Worm (Caenorhabditis elegans) whole organism, young adult: ENCODE data around the gene T25D3.3.

ENCODE experiments used
- B0035.1 ChIP-seq: sonication (generic microtip); optimal IDR thresholded peaks from 2 replicates; lab custom pipeline; 2016; ENCODE audit warnings: missing genetic modification characterization, mild to moderate bottlenecking, missing compliant biosample characterization, missing genotype, missing genetic modification reagents
- B0261.1 ChIP-seq: sonication (generic microtip); optimal IDR thresholded peaks from 2 replicates; lab custom pipeline; 2016; ENCODE audit warnings: mild to moderate bottlenecking, missing genetic modification characterization, moderate library complexity, missing compliant biosample characterization
- D2030.7 ChIP-seq: fragments of 200-800 bp; sonication (Bioruptor generic); IDR thresholded peaks from 2 replicates; pipeline ENCODE4 v1.3.6; 2022; ENCODE audit warnings: missing genetic modification reagents, missing genetic modification characterization, missing compliant biosample characterization
- F23B12.7 ChIP-seq: sonication (generic microtip); optimal IDR thresholded peaks from 2 replicates; lab custom pipeline; 2017; ENCODE audit warnings: missing genetic modification characterization, mild to moderate bottlenecking, missing compliant biosample characterization, antibody characterized with exemption, moderate library complexity; ENCODE audit not compliant: insufficient read depth
- F37B4.10 ChIP-seq: fragments of 200-800 bp; sonication (Bioruptor generic); IDR thresholded peaks from 2 replicates; pipeline ENCODE4 v1.3.6; 2022; ENCODE audit warnings: missing genetic modification characterization, missing compliant biosample characterization
- F39B2.1 ChIP-seq: fragments of 200-800 bp; sonication (Bioruptor generic); IDR thresholded peaks from 2 replicates; pipeline ENCODE4 v1.3.6; 2022; ENCODE audit warnings: missing genetic modification reagents, missing genetic modification characterization, missing compliant biosample characterization
- F49E8.2 ChIP-seq: sonication (generic microtip); optimal IDR thresholded peaks from 3 replicates; lab custom pipeline; 2017; ENCODE audit warnings: missing genetic modification characterization, mild to moderate bottlenecking, missing compliant biosample characterization, antibody characterized with exemption, moderate library complexity; ENCODE audit not compliant: insufficient read depth
- Y53F4B.3 ChIP-seq: fragments of 200-800 bp; sonication (Bioruptor generic); IDR thresholded peaks from 2 replicates; pipeline ENCODE4 v1.3.6; 2022; ENCODE audit warnings: missing genetic modification reagents, missing genetic modification characterization, missing compliant biosample characterization
- ama-1 ChIP-seq, 3 experiments: fragments of 150-350 bp in 1 of 3; sonication (generic microtip) in 2 of 3; optimal IDR thresholded peaks; 2 replicates each; lab custom pipeline; 2014 to 2018; ENCODE audit warnings: missing biosample characterization in 2 of 3, missing genetic modification characterization in 2 of 3, missing genetic modification reagents in 2 of 3
- attf-5 ChIP-seq: fragments of 200-800 bp; sonication (Bioruptor generic); optimal IDR thresholded peaks from 2 replicates; lab custom pipeline; 2018; ENCODE audit warnings: mild to moderate bottlenecking, missing genetic modification characterization, missing compliant biosample characterization
- attf-6 ChIP-seq: fragments of 200-800 bp; sonication (Bioruptor generic); IDR thresholded peaks from 2 replicates; pipeline ENCODE4 v1.3.6; 2022; ENCODE audit warnings: missing genetic modification reagents, missing genetic modification characterization, missing compliant biosample characterization
- cebp-1 ChIP-seq, 2 experiments: fragments of 200-800 bp in 1 of 2; sonication (Bioruptor generic) in 1 of 2; sonication (generic microtip) in 1 of 2; IDR thresholded peaks in 1 of 2; optimal IDR thresholded peaks in 1 of 2; 2 replicates each; pipeline versions ENCODE4 v1.3.6 to Lab custom; 2017 to 2022; ENCODE audit warnings: missing compliant biosample characterization in 2 of 2, missing genetic modification characterization in 2 of 2, mild to moderate bottlenecking in 1 of 2, missing genetic modification reagents in 1 of 2, moderate library complexity in 1 of 2
- ceh-27 ChIP-seq: fragments of 200-800 bp; sonication (Bioruptor generic); optimal IDR thresholded peaks from 2 replicates; lab custom pipeline; 2018; ENCODE audit warnings: mild to moderate bottlenecking, missing genetic modification characterization, moderate library complexity, missing compliant biosample characterization
- dox-1 ChIP-seq: fragments of 200-800 bp; sonication (Bioruptor generic); IDR thresholded peaks from 2 replicates; pipeline ENCODE4 v1.3.6; 2022; ENCODE audit warnings: missing genetic modification reagents, missing genetic modification characterization, missing compliant biosample characterization
- dpff-1 ChIP-seq: sonication (generic microtip); optimal IDR thresholded peaks from 2 replicates; lab custom pipeline; 2017; ENCODE audit warnings: mild to moderate bottlenecking, missing genetic modification characterization, missing compliant biosample characterization
- egl-44 ChIP-seq: fragments of 200-800 bp; sonication (Bioruptor generic); IDR thresholded peaks from 2 replicates; pipeline ENCODE4 v1.3.6; 2022; ENCODE audit warnings: missing genetic modification reagents, missing genetic modification characterization, missing compliant biosample characterization
- ets-4 ChIP-seq: fragments of 200-800 bp; sonication (Bioruptor generic); optimal IDR thresholded peaks from 2 replicates; lab custom pipeline; 2018; ENCODE audit warnings: mild to moderate bottlenecking, missing genetic modification characterization, missing compliant biosample characterization
- hmg-1.2 ChIP-seq: fragments of 200-800 bp; sonication (Bioruptor generic); IDR thresholded peaks from 2 replicates; pipeline ENCODE4 v1.3.6; 2022; ENCODE audit warnings: missing genetic modification reagents, missing genetic modification characterization, missing compliant biosample characterization
- lag-1 ChIP-seq: fragments of 200-800 bp; sonication (Bioruptor generic); IDR thresholded peaks from 2 replicates; pipeline ENCODE4 v1.3.6; 2022; ENCODE audit warnings: missing genetic modification reagents, missing genetic modification characterization, missing compliant biosample characterization
- let-526 ChIP-seq: fragments of 200-800 bp; sonication (Bioruptor generic); IDR thresholded peaks from 2 replicates; pipeline ENCODE4 v1.3.6; 2022; ENCODE audit warnings: missing genetic modification reagents, missing genetic modification characterization, missing compliant biosample characterization
- lin-35 ChIP-seq, 3 experiments: fragments of 150-350 bp in 2 of 3; sonication (generic microtip) in 1 of 3; optimal IDR thresholded peaks; 2 replicates each; lab custom pipeline; 2014 to 2018; ENCODE audit warnings: missing biosample characterization in 3 of 3, missing genetic modification characterization in 3 of 3, missing genetic modification reagents in 3 of 3
- lin-40 ChIP-seq: sonication (generic microtip); optimal IDR thresholded peaks from 2 replicates; lab custom pipeline; 2016; ENCODE audit warnings: missing genetic modification characterization, mild to moderate bottlenecking, missing compliant biosample characterization, missing genotype, missing genetic modification reagents
- madf-6 ChIP-seq: fragments of 200-800 bp; sonication (Bioruptor generic); IDR thresholded peaks from 2 replicates; pipeline ENCODE4 v1.3.6; 2022; ENCODE audit warnings: missing genetic modification reagents, missing genetic modification characterization, missing compliant biosample characterization
- mcd-1 ChIP-seq: fragments of 200-800 bp; sonication (Bioruptor generic); IDR thresholded peaks from 2 replicates; pipeline ENCODE4 v1.3.6; 2022; ENCODE audit warnings: missing genetic modification reagents, missing genetic modification characterization, missing compliant biosample characterization
- mes-4 ChIP-seq: sonication (generic microtip); optimal IDR thresholded peaks from 2 replicates; lab custom pipeline; 2016; ENCODE audit warnings: missing genotype, missing genetic modification characterization, missing compliant biosample characterization
- nfya-2 ChIP-seq: fragments of 200-800 bp; sonication (Bioruptor generic); IDR thresholded peaks from 2 replicates; pipeline ENCODE4 v1.3.6; 2022; ENCODE audit warnings: missing genetic modification reagents, missing genetic modification characterization, missing compliant biosample characterization
- nfyb-1 ChIP-seq: fragments of 200-800 bp; sonication (Bioruptor generic); IDR thresholded peaks from 2 replicates; pipeline ENCODE4 v1.3.6; 2022; ENCODE audit warnings: missing genetic modification reagents, missing genetic modification characterization, missing compliant biosample characterization
- nhr-27 ChIP-seq: fragments of 200-800 bp; sonication (Bioruptor generic); optimal IDR thresholded peaks from 2 replicates; lab custom pipeline; 2018; ENCODE audit warnings: mild to moderate bottlenecking, missing genetic modification characterization, moderate library complexity, missing compliant biosample characterization
- nhr-80 ChIP-seq: sonication (generic microtip); optimal IDR thresholded peaks from 2 replicates; lab custom pipeline; 2016; ENCODE audit warnings: missing genetic modification characterization, missing compliant biosample characterization
- nhr-90 ChIP-seq: sonication (generic microtip); optimal IDR thresholded peaks from 2 replicates; lab custom pipeline; 2016; ENCODE audit warnings: missing genotype, mild to moderate bottlenecking, missing genetic modification characterization, missing compliant biosample characterization
- rec-8 ChIP-seq, 2 experiments: sonication (generic microtip); optimal IDR thresholded peaks; 2 replicates each; lab custom pipeline; 2016; ENCODE audit warnings: mild to moderate bottlenecking in 2 of 2, missing genetic modification characterization in 2 of 2, missing genetic modification reagents in 2 of 2, missing genotype in 2 of 2, missing biosample characterization in 1 of 2, missing compliant biosample characterization in 1 of 2, moderate library complexity in 1 of 2
- sdz-38 ChIP-seq: sonication (generic microtip); optimal IDR thresholded peaks from 2 replicates; lab custom pipeline; 2016; ENCODE audit warnings: missing genotype, missing genetic modification characterization, missing compliant biosample characterization
- snpc-3.4 ChIP-seq: sonication (generic microtip); optimal IDR thresholded peaks from 2 replicates; lab custom pipeline; 2017; ENCODE audit warnings: missing genetic modification characterization, mild to moderate bottlenecking, missing compliant biosample characterization, antibody characterized with exemption, moderate library complexity, missing genotype, missing genetic modification reagents
- snpc-4 ChIP-seq, 5 experiments: fragments of 150-350 bp in 1 of 5; sonication (generic microtip) in 4 of 5; optimal IDR thresholded peaks; 2 replicates each; lab custom pipeline; 2014 to 2018; ENCODE audit warnings: missing genetic modification characterization in 5 of 5, missing biosample characterization in 3 of 5, antibody characterized with exemption in 2 of 5, mild to moderate bottlenecking in 2 of 5, missing compliant biosample characterization in 2 of 5, missing genotype in 2 of 5, moderate library complexity in 2 of 5, missing genetic modification reagents in 1 of 5
- tbp1 ChIP-seq: fragments of 200-800 bp; sonication (Bioruptor generic); optimal IDR thresholded peaks from 2 replicates; lab custom pipeline; 2018; ENCODE audit warnings: mild to moderate bottlenecking, missing genetic modification characterization, missing compliant biosample characterization
- ztf-25 ChIP-seq: fragments of 200-800 bp; sonication (Bioruptor generic); IDR thresholded peaks from 2 replicates; pipeline ENCODE4 v1.3.6; 2022; ENCODE audit warnings: missing genetic modification reagents, missing genetic modification characterization, missing compliant biosample characterization
- ztf-6 ChIP-seq: fragments of 200-800 bp; sonication (Bioruptor generic); IDR thresholded peaks from 2 replicates; pipeline ENCODE4 v1.3.6; 2022; ENCODE audit warnings: missing genetic modification reagents, missing genetic modification characterization, missing compliant biosample characterization

Gene T25D3.3

ce11 chrII:159294-159922 is 7.0 kb downstream of the T25D3.3 start:
- TF ChIP-seq madf-6 (GFP tag; lab: Robert Waterston, UW) (no peak), snpc-4 (GFP tag; optimal IDR thresholded peaks at IDR 0.05; lab: Kevin White, UChicago) (no peak), snpc-4 (tag; optimal IDR thresholded peaks at IDR 0.05; lab: Kevin White, UChicago) (no peak), attf-5 (GFP tag; lab: Kevin White, UChicago) (peak; percentile 37), ztf-6 (no peak), ama-1 (optimal IDR thresholded peaks at IDR 0.05; lab: Kevin White, UChicago) (no peak), ama-1 (GFP tag; optimal IDR thresholded peaks at IDR 0.05; lab: Kevin White, UChicago) (no peak), ceh-27 (GFP tag; lab: Kevin White, UChicago) (peak; percentile 13), cebp-1 (GFP tag; IDR thresholded peaks at IDR 0.05; lab: Robert Waterston, UW) (no peak), cebp-1 (tag; optimal IDR thresholded peaks at IDR 0.05; lab: Kevin White, UChicago) (peak; percentile 16), hmg-1.2 (GFP tag; lab: Robert Waterston, UW) (peak; percentile 61; the same call in 1 of the 2 replicates), nhr-80 (tag; lab: Kevin White, UChicago) (peak; percentile 44), lin-40 (peak; percentile 6)

- no peak for TF ChIP-seq snpc-3.4 (tag; lab: Kevin White, UChicago)
These were observed 8.3 kb downstream of the T25D3.3 start for ce11 chrII:160561-161123.

DNA sequence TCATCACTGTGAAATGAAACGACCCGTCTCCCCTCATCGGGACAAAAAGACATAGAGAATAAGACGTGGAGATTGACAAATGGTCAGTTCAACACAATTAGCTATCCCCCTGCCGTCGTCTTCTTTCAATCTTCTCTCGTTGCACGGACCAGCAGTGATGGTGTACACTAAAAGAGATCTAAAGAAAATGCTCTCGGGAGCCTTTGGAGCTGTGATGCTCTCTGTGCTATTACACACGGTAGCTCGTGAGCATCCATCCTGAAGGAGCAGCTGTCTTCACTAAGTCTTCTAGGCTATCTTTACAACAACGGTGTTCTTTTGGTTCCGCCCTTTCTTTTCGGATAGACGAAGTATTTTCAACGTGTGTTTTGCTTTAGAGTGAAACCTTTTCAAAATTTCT is 8.9 kb downstream of the T25D3.3 start:
- no peak for TF ChIP-seq F39B2.1 (GFP tag; lab: Robert Waterston, UW)
- no peak for TF ChIP-seq sdz-38 (tag; lab: Kevin White, UChicago)
- no peak for TF ChIP-seq nhr-80 (tag; lab: Kevin White, UChicago)
- TF ChIP-seq F37B4.10 (GFP tag; lab: Robert Waterston, UW): no peak
- TF ChIP-seq let-526: no peak
- no peak for TF ChIP-seq lag-1 (GFP tag; lab: Robert Waterston, UW)
- no peak for TF ChIP-seq Y53F4B.3
- TF ChIP-seq, all 124 proteins: peak for 0

ce11 chrII:162182-162581 is 9.8 kb downstream of the T25D3.3 start, which contains the start of gene etr-1:
etr-1 (plus strand) TSS chrII:162374.
- TF ChIP-seq lin-40 (peak; percentile 19), nfyb-1 (GFP tag; lab: Robert Waterston, UW) (0 out of 2 replicates have a peak, but pooled peaks have one; percentile 21), hmg-1.2 (GFP tag; lab: Robert Waterston, UW) (0 out of 2 replicates have a peak, but pooled peaks have one; percentile 7), B0261.1 (tag; lab: Kevin White, UChicago) (no peak), rec-8 (tag; optimal IDR thresholded peaks at IDR 0.05; lab: Kevin White, UChicago) (no peak), dpff-1 (tag; lab: Kevin White, UChicago) (no peak), B0035.1 (no peak), nhr-27 (tag; lab: Kevin White, UChicago) (no peak), mcd-1 (GFP tag; lab: Robert Waterston, UW) (peak; percentile 25; the same call in 1 of the 2 replicates), D2030.7 (GFP tag; lab: Robert Waterston, UW) (no peak), egl-44 (GFP tag; lab: Robert Waterston, UW) (peak; percentile 59; the same call in 1 of the 2 replicates), attf-6 (GFP tag; lab: Robert Waterston, UW) (no peak), ztf-25 (GFP tag; lab: Robert Waterston, UW) (no peak), cebp-1 (GFP tag; IDR thresholded peaks at IDR 0.05; lab: Robert Waterston, UW) (no peak), cebp-1 (tag; optimal IDR thresholded peaks at IDR 0.05; lab: Kevin White, UChicago) (peak; percentile 31), attf-5 (GFP tag; lab: Kevin White, UChicago) (peak; percentile 50), tbp1 (GFP tag; lab: Kevin White, UChicago) (peak; percentile 9), F23B12.7 (tag; lab: Kevin White, UChicago) (no peak), nhr-80 (tag; lab: Kevin White, UChicago) (peak; percentile 99), nhr-90 (peak; percentile 60), F49E8.2 (tag; lab: Kevin White, UChicago) (no peak), nfya-2 (GFP tag; lab: Robert Waterston, UW) (no peak), ets-4 (peak; percentile 83), mes-4 (tag; lab: Kevin White, UChicago) (no peak), lin-35 (GFP tag; optimal IDR thresholded peaks at IDR 0.05; lab: Kevin White, UChicago) (no peak), dox-1 (GFP tag; lab: Robert Waterston, UW) (peak; percentile 83)
